Fruit fly (Drosophila melanogaster) whole organism, adult: ENCODE results near the gene Ubr1.

ENCODE experiments used
- cic ChIP-seq: fragments of 200-800 bp; sonication (Bioruptor generic); optimal IDR thresholded peaks from 2 replicates; lab custom pipeline; 2017; ENCODE audit warnings: missing biosample characterization, mild to moderate bottlenecking, missing genetic modification characterization, moderate library complexity
- kay ChIP-seq: fragments of 200-800 bp; sonication (Bioruptor generic); peaks from one replicate; lab custom pipeline; 2016; ENCODE audit warnings: missing biosample characterization, missing genetic modification characterization, borderline replicate concordance
- pad ChIP-seq: fragments of 200-800 bp; sonication (Bioruptor generic); optimal IDR thresholded peaks from 3 replicates; lab custom pipeline; 2017; ENCODE audit warnings: missing biosample characterization, missing genetic modification characterization, mild to moderate bottlenecking, moderate library complexity, missing genetic modification reagents

- TF ChIP-seq cic (GFP tag; lab: Kevin White, UChicago) (no peak), pad (no peak), kay (no peak)
Observed at dm6 chrX:16923503-16923902, 45.0 kb downstream of the Ubr1 start.
